Worm (Caenorhabditis elegans): ENCODE measurements around the gene gcsh-1.

DNA sequence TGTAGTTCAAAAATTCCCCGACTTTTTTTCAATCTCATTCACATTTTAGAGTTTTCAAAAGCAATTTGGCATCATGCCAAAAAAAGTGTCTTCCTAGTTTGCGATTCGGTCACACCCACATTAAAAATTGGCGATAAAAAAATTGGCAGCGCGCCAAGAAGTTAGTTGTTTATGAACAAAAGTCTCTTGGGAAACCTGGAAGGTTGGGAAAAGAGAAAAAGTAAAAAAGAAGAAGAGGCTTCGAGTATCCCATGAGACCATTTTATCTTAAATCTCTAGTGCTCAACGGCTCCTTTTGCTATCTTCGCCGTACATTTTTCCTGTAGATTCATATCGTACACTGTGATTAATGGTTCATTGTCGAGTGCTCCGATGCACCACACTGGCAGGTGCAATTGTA lies 27.0 kb downstream of the gcsh-1 start:
- TF ChIP-seq hlh-30 (tag; optimal IDR thresholded peaks at IDR 0.05; ENCODE audit: insufficient read depth) = no peak
- TF ChIP-seq D1046.2 (GFP tag; IDR thresholded peaks at IDR 0.05) = no peak
- TF ChIP-seq ceh-62 (tag; optimal IDR thresholded peaks at IDR 0.05) = no peak
- no peak for TF ChIP-seq ctbp-1 (GFP tag; IDR thresholded peaks at IDR 0.05)
- TF ChIP-seq pha-4 (GFP tag; IDR thresholded peaks at IDR 0.05) = no peak
- TF ChIP-seq pha-4 (tag; optimal IDR thresholded peaks at IDR 0.05) = no peak
- TF ChIP-seq F37D6.2 (tag; optimal IDR thresholded peaks at IDR 0.05) = no peak
- no peak for TF ChIP-seq nhr-237 (tag; optimal IDR thresholded peaks at IDR 0.05)

All from whole organism, L4 larva.